Worm (Caenorhabditis elegans) whole organism, young adult: ENCODE results near the gene fbxb-90.

Source experiments
- ekl-4 ChIP-seq: fragments of 200-800 bp; sonication (Bioruptor generic); IDR thresholded peaks from 2 replicates; pipeline ENCODE4 v1.3.6; 2022; ENCODE audit warnings: missing genetic modification reagents, missing genetic modification characterization, missing compliant biosample characterization
- nhr-90 ChIP-seq: sonication (generic microtip); optimal IDR thresholded peaks from 2 replicates; lab custom pipeline; 2016; ENCODE audit warnings: missing genotype, mild to moderate bottlenecking, missing genetic modification characterization, missing compliant biosample characterization
- tbp1 ChIP-seq: fragments of 200-800 bp; sonication (Bioruptor generic); optimal IDR thresholded peaks from 2 replicates; lab custom pipeline; 2018; ENCODE audit warnings: mild to moderate bottlenecking, missing genetic modification characterization, missing compliant biosample characterization
- zim-3 ChIP-seq: sonication (generic microtip); optimal IDR thresholded peaks from 2 replicates; lab custom pipeline; 2017; ENCODE audit warnings: mild to moderate bottlenecking, missing genetic modification characterization, moderate library complexity, missing compliant biosample characterization

DNA sequence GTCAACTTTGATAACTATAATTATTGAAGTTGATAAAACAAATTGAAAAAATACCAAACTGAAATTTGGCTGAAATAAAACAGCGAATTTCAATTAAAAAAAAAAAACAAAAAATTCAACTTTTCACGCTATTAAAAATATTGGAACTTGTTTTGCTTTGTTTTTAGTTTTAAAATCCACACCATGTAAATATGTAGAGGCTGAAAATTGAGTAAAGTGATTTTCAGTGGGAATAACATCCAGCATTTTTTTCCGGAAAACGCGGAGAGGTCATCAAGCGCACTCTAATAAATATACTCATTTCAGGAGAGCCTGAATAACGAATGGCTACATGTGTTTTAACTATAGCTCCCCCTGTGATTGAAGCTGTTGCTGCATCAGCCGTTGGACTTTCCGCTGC lies 5.0 kb upstream of the fbxb-90 start, which contains the start of gene rcd-1:
- no peak for TF ChIP-seq ekl-4
- no peak for TF ChIP-seq zim-3 (tag; lab: Kevin White, UChicago)
- no peak for TF ChIP-seq tbp1 (GFP tag; lab: Kevin White, UChicago)
- no peak for TF ChIP-seq nhr-90 (tag; lab: Kevin White, UChicago)
